Fruit fly (Drosophila melanogaster) whole organism, prepupa: Measurements from ENCODE around the gene Bace.

Experiments used
- Blimp-1 ChIP-seq: fragments of 200-800 bp; sonication (Bioruptor generic); optimal IDR thresholded peaks from 3 replicates; lab custom pipeline; 2017; ENCODE audit warnings: missing biosample characterization, missing genetic modification characterization, mild to moderate bottlenecking, moderate library complexity, missing genetic modification reagents
- CG10631 ChIP-seq: fragments of 200-800 bp; sonication (Bioruptor generic); optimal IDR thresholded peaks from 2 replicates; lab custom pipeline; 2016; ENCODE audit warnings: missing biosample characterization, missing genetic modification characterization
- CG10669 ChIP-seq: fragments of 200-800 bp; sonication (Bioruptor generic); optimal IDR thresholded peaks from 3 replicates; lab custom pipeline; 2018; ENCODE audit warnings: missing biosample characterization, mild to moderate bottlenecking, missing genetic modification characterization, moderate library complexity
- CG11762 ChIP-seq: fragments of 200-800 bp; sonication (Bioruptor generic); optimal IDR thresholded peaks from 3 replicates; lab custom pipeline; 2016; ENCODE audit warnings: missing biosample characterization, missing genetic modification characterization; ENCODE audit not compliant: insufficient read depth
- CG11902 ChIP-seq: fragments of 200-800 bp; sonication (Bioruptor generic); optimal IDR thresholded peaks from 3 replicates; lab custom pipeline; 2016; ENCODE audit warnings: missing biosample characterization, missing genetic modification characterization
- CG15336 ChIP-seq: fragments of 200-800 bp; sonication (Bioruptor generic); IDR thresholded peaks from 2 replicates; pipeline ENCODE4 v1.3.6; 2022; ENCODE audit warnings: missing biosample characterization, missing genetic modification characterization
- CG3032 ChIP-seq: fragments of 200-800 bp; optimal IDR thresholded peaks from 2 replicates; lab custom pipeline; 2019; ENCODE audit warnings: missing biosample characterization, mild to moderate bottlenecking, missing genetic modification characterization, moderate library complexity
- CG31627 ChIP-seq: fragments of 200-800 bp; sonication (Bioruptor generic); optimal IDR thresholded peaks from 3 replicates; lab custom pipeline; 2016; ENCODE audit warnings: missing biosample characterization, missing genetic modification characterization
- CG34406 ChIP-seq: fragments of 200-800 bp; sonication (Bioruptor generic); optimal IDR thresholded peaks from 3 replicates; lab custom pipeline; 2016; ENCODE audit warnings: missing biosample characterization, missing genetic modification characterization
- CG4318 ChIP-seq: fragments of 200-800 bp; sonication (Bioruptor generic); optimal IDR thresholded peaks from 3 replicates; lab custom pipeline; 2017; ENCODE audit warnings: missing biosample characterization, mild to moderate bottlenecking, missing genetic modification characterization
- CG6163 ChIP-seq: fragments of 200-800 bp; sonication (Bioruptor generic); IDR thresholded peaks from 3 replicates; pipeline ENCODE4 v1.3.6; 2022; ENCODE audit warnings: missing biosample characterization, missing genetic modification characterization
- CG6276 ChIP-seq: fragments of 200-800 bp; sonication (Bioruptor generic); optimal IDR thresholded peaks from 2 replicates; lab custom pipeline; 2017; ENCODE audit warnings: missing biosample characterization, mild to moderate bottlenecking, missing genetic modification characterization
- CG6854 ChIP-seq: fragments of 200-800 bp; sonication (Bioruptor generic); optimal IDR thresholded peaks from 2 replicates; lab custom pipeline; 2017; ENCODE audit warnings: missing biosample characterization, mild to moderate bottlenecking, missing genetic modification characterization
- CG8119 ChIP-seq: fragments of 200-800 bp; sonication (Bioruptor generic); IDR thresholded peaks from 3 replicates; pipeline ENCODE4 v1.3.6; 2022; ENCODE audit warnings: missing biosample characterization, missing genetic modification characterization
- CG8319 ChIP-seq: fragments of 200-800 bp; sonication (Bioruptor generic); optimal IDR thresholded peaks from 3 replicates; lab custom pipeline; 2016; ENCODE audit warnings: missing biosample characterization, missing genetic modification characterization
- CG8632 ChIP-seq: fragments of 200-800 bp; sonication (Bioruptor generic); optimal IDR thresholded peaks from 3 replicates; lab custom pipeline; 2016; ENCODE audit warnings: missing biosample characterization, missing genetic modification characterization
- CG9139 ChIP-seq: fragments of 200-800 bp; sonication (Bioruptor generic); optimal IDR thresholded peaks from 3 replicates; lab custom pipeline; 2017; ENCODE audit warnings: missing biosample characterization, mild to moderate bottlenecking, missing genetic modification characterization
- Eip75B ChIP-seq: fragments of 200-800 bp; sonication (Bioruptor generic); optimal IDR thresholded peaks from 3 replicates; lab custom pipeline; 2016; ENCODE audit warnings: missing biosample characterization, missing genetic modification characterization
- Eip78C ChIP-seq: fragments of 200-800 bp; sonication (Bioruptor generic); peaks from one replicate; lab custom pipeline; 2016; ENCODE audit warnings: missing biosample characterization, missing genetic modification characterization
- Eip93F ChIP-seq: fragments of 200-800 bp; sonication (Bioruptor generic); optimal IDR thresholded peaks from 2 replicates; lab custom pipeline; 2016; ENCODE audit warnings: missing biosample characterization, mild to moderate bottlenecking, missing genetic modification characterization
- Ets21C ChIP-seq: fragments of 200-800 bp; sonication (Bioruptor generic); optimal IDR thresholded peaks from 3 replicates; lab custom pipeline; 2016; ENCODE audit warnings: missing biosample characterization, missing genetic modification characterization
- Gug ChIP-seq: fragments of 200-800 bp; sonication (Bioruptor generic); IDR thresholded peaks from 2 replicates; pipeline ENCODE4 v1.3.6; 2022; ENCODE audit warnings: missing biosample characterization, missing genetic modification characterization
- Hr38 ChIP-seq: sonication (Bioruptor generic); optimal IDR thresholded peaks from 2 replicates; lab custom pipeline; 2016; ENCODE audit warnings: missing biosample characterization, missing genetic modification characterization
- Hr39 ChIP-seq: fragments of 200-800 bp; sonication (Bioruptor generic); optimal IDR thresholded peaks from 2 replicates; lab custom pipeline; 2016; ENCODE audit warnings: missing biosample characterization, missing genetic modification characterization
- Hr4 ChIP-seq: fragments of 200-800 bp; sonication (Bioruptor generic); optimal IDR thresholded peaks from 3 replicates; lab custom pipeline; 2016; ENCODE audit warnings: missing biosample characterization, missing genetic modification characterization
- Lpt ChIP-seq: fragments of 200-800 bp; sonication (Bioruptor generic); optimal IDR thresholded peaks from 3 replicates; lab custom pipeline; 2016; ENCODE audit warnings: missing biosample characterization, missing genetic modification characterization
- Met ChIP-seq: fragments of 200-800 bp; sonication (Bioruptor generic); optimal IDR thresholded peaks from 3 replicates; lab custom pipeline; 2016; ENCODE audit warnings: missing biosample characterization, missing genetic modification characterization
- Smox ChIP-seq: fragments of 200-800 bp; sonication (Bioruptor generic); optimal IDR thresholded peaks from 3 replicates; lab custom pipeline; 2016; ENCODE audit warnings: missing biosample characterization, missing genetic modification characterization
- Sox102F ChIP-seq: fragments of 200-800 bp; sonication (Bioruptor generic); optimal IDR thresholded peaks from 2 replicates; lab custom pipeline; 2016; ENCODE audit warnings: missing biosample characterization, mild to moderate bottlenecking, missing genetic modification characterization
- Sox14 ChIP-seq: fragments of 200-800 bp; sonication (Bioruptor generic); optimal IDR thresholded peaks from 3 replicates; lab custom pipeline; 2016; ENCODE audit warnings: missing biosample characterization, missing genetic modification characterization
- Sox15 ChIP-seq: fragments of 200-800 bp; sonication (Bioruptor generic); optimal IDR thresholded peaks from 3 replicates; lab custom pipeline; 2016; ENCODE audit warnings: missing biosample characterization, missing genetic modification characterization
- achi ChIP-seq: fragments of 200-800 bp; sonication (Bioruptor generic); optimal IDR thresholded peaks from 3 replicates; lab custom pipeline; 2016; ENCODE audit warnings: missing biosample characterization, missing genetic modification characterization
- acj6 ChIP-seq: fragments of 200-800 bp; sonication (Bioruptor generic); optimal IDR thresholded peaks from 3 replicates; lab custom pipeline; 2016; ENCODE audit warnings: missing biosample characterization, missing genetic modification characterization
- dac ChIP-seq: fragments of 200-800 bp; sonication (Bioruptor generic); optimal IDR thresholded peaks from 2 replicates; lab custom pipeline; 2017; ENCODE audit warnings: missing biosample characterization, mild to moderate bottlenecking, missing genetic modification characterization
- dsx ChIP-seq: fragments of 200-800 bp; optimal IDR thresholded peaks from 3 replicates; lab custom pipeline; 2019; ENCODE audit warnings: missing biosample characterization, mild to moderate bottlenecking, missing genetic modification characterization, moderate library complexity; ENCODE audit not compliant: poor library complexity, severe bottlenecking
- eg ChIP-seq: fragments of 200-800 bp; sonication (Bioruptor generic); IDR thresholded peaks from 3 replicates; pipeline ENCODE4 v1.3.6; 2022; ENCODE audit warnings: missing biosample characterization, missing genetic modification characterization
- esn ChIP-seq: fragments of 200-800 bp; sonication (Bioruptor generic); optimal IDR thresholded peaks from 2 replicates; lab custom pipeline; 2016; ENCODE audit warnings: missing biosample characterization, mild to moderate bottlenecking, missing genetic modification characterization, moderate library complexity
- fd59A ChIP-seq: fragments of 200-800 bp; sonication (Bioruptor generic); optimal IDR thresholded peaks from 2 replicates; lab custom pipeline; 2017; ENCODE audit warnings: missing biosample characterization, mild to moderate bottlenecking, missing genetic modification characterization, missing genetic modification reagents
- fkh ChIP-seq: fragments of 200-800 bp; sonication (Bioruptor generic); optimal IDR thresholded peaks from 3 replicates; lab custom pipeline; 2017; ENCODE audit warnings: missing biosample characterization, mild to moderate bottlenecking, missing genetic modification characterization, moderate library complexity
- lz ChIP-seq: fragments of 200-800 bp; sonication (Bioruptor generic); optimal IDR thresholded peaks from 3 replicates; lab custom pipeline; 2016; ENCODE audit warnings: missing biosample characterization, missing genetic modification characterization
- net ChIP-seq: fragments of 200-800 bp; sonication (Bioruptor generic); optimal IDR thresholded peaks from 3 replicates; lab custom pipeline; 2016; ENCODE audit warnings: missing biosample characterization, missing genetic modification characterization
- spab ChIP-seq: fragments of 200-800 bp; sonication (Bioruptor generic); optimal IDR thresholded peaks from 2 replicates; lab custom pipeline; 2017; ENCODE audit warnings: missing biosample characterization, mild to moderate bottlenecking, missing genetic modification characterization, missing genetic modification reagents
- svp ChIP-seq: fragments of 200-800 bp; sonication (Bioruptor generic); peaks from one replicate; lab custom pipeline; 2016; ENCODE audit warnings: missing biosample characterization, missing genetic modification characterization
- topi ChIP-seq: fragments of 200-800 bp; sonication (Bioruptor generic); optimal IDR thresholded peaks from 3 replicates; lab custom pipeline; 2016; ENCODE audit warnings: missing biosample characterization, missing genetic modification characterization

The Bace gene

DNA sequence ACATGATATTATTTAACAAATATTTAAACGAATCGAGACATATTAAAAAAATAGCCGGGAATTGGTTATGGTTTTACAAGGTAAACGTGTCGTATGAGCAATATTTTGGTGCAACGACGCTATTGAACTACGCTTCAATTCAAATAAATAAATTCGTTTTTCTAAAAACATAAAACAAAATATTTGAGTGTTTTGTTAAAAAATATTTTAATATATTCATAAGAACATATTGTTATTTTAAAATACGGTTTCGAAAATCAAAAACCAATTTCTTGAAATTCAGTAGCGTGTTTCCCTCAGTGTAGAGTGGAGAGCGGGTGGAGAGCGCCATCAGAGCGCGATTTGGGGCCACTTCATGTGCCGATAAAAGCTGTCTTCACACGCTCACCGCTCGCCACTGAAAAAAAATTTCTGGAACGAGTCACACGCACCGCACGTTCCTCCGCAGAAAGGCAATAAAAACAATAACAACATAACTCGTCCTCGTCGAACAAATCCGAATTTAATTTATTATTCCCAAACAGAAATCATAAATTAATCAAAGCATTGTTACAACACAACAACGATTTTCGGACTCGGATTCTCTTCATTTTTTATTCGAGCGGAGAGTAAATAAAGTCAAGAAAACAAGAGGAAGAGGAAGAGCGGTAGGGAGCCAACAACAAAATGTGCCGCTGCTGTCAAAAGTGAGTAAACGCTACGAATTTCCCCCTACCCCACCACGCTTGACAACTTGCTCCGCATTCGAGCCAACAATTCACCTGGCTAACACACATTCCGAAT lies 39.5 kb upstream of the Bace start (continued):
- TF ChIP-seq acj6 (GFP tag; lab: Kevin White, UChicago): peak; percentile 92
- peak; percentile 88 for TF ChIP-seq Hr4
- TF ChIP-seq Hr39: peak; percentile 67
- peak; percentile 85; the same call in 1 of the 2 replicates for TF ChIP-seq Gug (GFP tag; lab: Robert Waterston, UW)
- TF ChIP-seq Sox102F (GFP tag; lab: Kevin White, UChicago): peak; percentile 83
- TF ChIP-seq Hr38 (GFP tag; lab: Kevin White, UChicago): no peak
- TF ChIP-seq CG31627 (GFP tag; lab: Kevin White, UChicago): peak; percentile 74
- peak; percentile 81 for TF ChIP-seq Met (GFP tag; lab: Kevin White, UChicago)
- TF ChIP-seq Ets21C (GFP tag; lab: Kevin White, UChicago): peak; percentile 51
- TF ChIP-seq CG8119 (GFP tag; lab: Robert Waterston, UW): peak; percentile 87; the same call in 2 of the 3 replicates
- TF ChIP-seq CG4318 (GFP tag; lab: Kevin White, UChicago): peak; percentile 92
- peak; percentile 92 for TF ChIP-seq CG10631 (GFP tag; lab: Kevin White, UChicago)
- TF ChIP-seq eg (GFP tag; lab: Robert Waterston, UW): peak; percentile 83
- peak; percentile 61 for TF ChIP-seq Sox14 (GFP tag; lab: Kevin White, UChicago)
- TF ChIP-seq dac: peak; percentile 83
- TF ChIP-seq CG11762 (GFP tag; lab: Kevin White, UChicago): peak; percentile 87
- peak; percentile 72 for TF ChIP-seq Lpt
- TF ChIP-seq CG6276 (GFP tag; lab: Kevin White, UChicago): peak; percentile 94
- TF ChIP-seq fd59A (GFP tag; lab: Kevin White, UChicago): peak; percentile 80
- peak; percentile 91 for TF ChIP-seq spab (GFP tag; lab: Kevin White, UChicago)
- TF ChIP-seq CG15336 (GFP tag; lab: Robert Waterston, UW): peak; percentile 83; the same call in 1 of the 2 replicates
- TF ChIP-seq CG3032: peak; percentile 94
- TF ChIP-seq CG10669 (GFP tag; lab: Kevin White, UChicago): peak; percentile 91

- TF ChIP-seq CG4318 (GFP tag; lab: Kevin White, UChicago): peak; percentile 98
- TF ChIP-seq achi (GFP tag; lab: Kevin White, UChicago): peak; percentile 98
- TF ChIP-seq CG8319: peak; percentile 97
- peak; percentile 100 for TF ChIP-seq Eip78C (GFP tag; lab: Kevin White, UChicago)
- peak; percentile 97 for TF ChIP-seq CG6163 (GFP tag; lab: Robert Waterston, UW)
- peak; percentile 97 for TF ChIP-seq CG10669 (GFP tag; lab: Kevin White, UChicago)
- TF ChIP-seq Lpt: peak; percentile 98
- peak; percentile 89 for TF ChIP-seq fkh (GFP tag; lab: Kevin White, UChicago)
- TF ChIP-seq CG9139 (GFP tag; lab: Kevin White, UChicago): peak; percentile 91
- TF ChIP-seq dsx (GFP tag; lab: Kevin White, UChicago): peak; percentile 95
- TF ChIP-seq Blimp-1 (GFP tag; lab: Kevin White, UChicago): peak; percentile 89
- peak; percentile 98 for TF ChIP-seq topi (GFP tag; lab: Kevin White, UChicago)
- TF ChIP-seq acj6 (GFP tag; lab: Kevin White, UChicago): peak; percentile 98
- peak; percentile 97 for TF ChIP-seq eg (GFP tag; lab: Robert Waterston, UW)
- peak; percentile 96 for TF ChIP-seq CG10631 (GFP tag; lab: Kevin White, UChicago)
- TF ChIP-seq Eip93F (GFP tag; lab: Kevin White, UChicago): peak; percentile 96
- peak; percentile 98 for TF ChIP-seq esn (GFP tag; lab: Kevin White, UChicago)
- peak; percentile 95 for TF ChIP-seq Gug (GFP tag; lab: Robert Waterston, UW)
- TF ChIP-seq CG34406: peak; percentile 98
- peak; percentile 98 for TF ChIP-seq Sox15 (GFP tag; lab: Kevin White, UChicago)
- TF ChIP-seq CG11762 (GFP tag; lab: Kevin White, UChicago): peak; percentile 98
- peak; percentile 100 for TF ChIP-seq svp (GFP tag; lab: Kevin White, UChicago)
- TF ChIP-seq Hr38 (GFP tag; lab: Kevin White, UChicago): no peak
- peak; percentile 97 for TF ChIP-seq CG8632
- peak; percentile 98 for TF ChIP-seq lz (GFP tag; lab: Kevin White, UChicago)
- TF ChIP-seq Eip75B (GFP tag; lab: Kevin White, UChicago): peak; percentile 97
- TF ChIP-seq dac: peak; percentile 98
- peak; percentile 98 for TF ChIP-seq CG6854 (GFP tag; lab: Kevin White, UChicago)
- peak; percentile 98 for TF ChIP-seq net (GFP tag; lab: Kevin White, UChicago)
- TF ChIP-seq Sox14 (GFP tag; lab: Kevin White, UChicago): peak; percentile 98
- peak; percentile 95 for TF ChIP-seq Hr39
- TF ChIP-seq CG15336 (GFP tag; lab: Robert Waterston, UW): peak; percentile 99
- TF ChIP-seq CG3032: peak; percentile 98
- TF ChIP-seq CG11902 (GFP tag; lab: Kevin White, UChicago): peak; percentile 97
- peak; percentile 98 for TF ChIP-seq Met (GFP tag; lab: Kevin White, UChicago)
- peak; percentile 98 for TF ChIP-seq Smox
Observed at dm6 chr2L:8534515-8535295, 38.6 kb upstream of the Bace start.
